Fruit fly (Drosophila melanogaster) whole organism, embryonic: ENCODE results near the gene SmydA-9.

ENCODE experiments used
- Antp ChIP-seq: fragments of 200-800 bp; sonication (Bioruptor generic); optimal IDR thresholded peaks from 3 replicates; lab custom pipeline; 2016; ENCODE audit warnings: missing biosample characterization, missing genetic modification characterization
- Atf-2 ChIP-seq: fragments of 200-800 bp; sonication (Bioruptor generic); optimal IDR thresholded peaks from 2 replicates; lab custom pipeline; 2016; ENCODE audit warnings: missing biosample characterization, missing genetic modification characterization
- Bteb2 ChIP-seq: fragments of 200-800 bp; sonication (Bioruptor generic); optimal IDR thresholded peaks from 2 replicates; lab custom pipeline; 2016; ENCODE audit warnings: missing biosample characterization, missing genetic modification characterization
- CG10267 ChIP-seq: fragments of 200-800 bp; sonication (Bioruptor generic); optimal IDR thresholded peaks from 2 replicates; lab custom pipeline; 2018; ENCODE audit warnings: missing biosample characterization, mild to moderate bottlenecking, missing genetic modification characterization, moderate library complexity
- CG12744 ChIP-seq: fragments of 200-800 bp; sonication (Bioruptor generic); optimal IDR thresholded peaks from 2 replicates; lab custom pipeline; 2016; ENCODE audit warnings: missing biosample characterization, missing genetic modification characterization
- CG12769 ChIP-seq: fragments of 200-800 bp; sonication (Bioruptor generic); optimal IDR thresholded peaks from 2 replicates; lab custom pipeline; 2019; ENCODE audit warnings: missing biosample characterization, mild to moderate bottlenecking, missing genetic modification characterization, moderate library complexity
- CG14441 ChIP-seq: fragments of 200-800 bp; sonication (Bioruptor generic); IDR thresholded peaks from 2 replicates; pipeline ENCODE4 v1.3.6; 2022; ENCODE audit warnings: missing biosample characterization, missing genetic modification characterization
- CG14667 ChIP-seq: fragments of 200-800 bp; sonication (Bioruptor generic); IDR thresholded peaks from 2 replicates; pipeline ENCODE4 v1.3.6; 2022; ENCODE audit warnings: missing biosample characterization, missing genetic modification characterization
- CG16815 ChIP-seq: fragments of 200-800 bp; sonication (Bioruptor generic); optimal IDR thresholded peaks from 3 replicates; lab custom pipeline; 2017; ENCODE audit warnings: missing biosample characterization, mild to moderate bottlenecking, missing genetic modification characterization
- CG16863 ChIP-seq: fragments of 200-800 bp; sonication (Bioruptor generic); optimal IDR thresholded peaks from 3 replicates; lab custom pipeline; 2016; ENCODE audit warnings: missing biosample characterization, missing genetic modification characterization
- CG17612 ChIP-seq: fragments of 200-800 bp; sonication (Bioruptor generic); IDR thresholded peaks from 2 replicates; pipeline ENCODE4 v1.3.6; 2022; ENCODE audit warnings: missing biosample characterization, missing genetic modification characterization
- CG2202 ChIP-seq: fragments of 200-800 bp; sonication (Bioruptor generic); optimal IDR thresholded peaks from 2 replicates; lab custom pipeline; 2018; ENCODE audit warnings: missing biosample characterization, mild to moderate bottlenecking, missing genetic modification characterization
- CG2678 ChIP-seq: fragments of 200-800 bp; sonication (Bioruptor generic); optimal IDR thresholded peaks from 3 replicates; lab custom pipeline; 2019; ENCODE audit warnings: missing biosample characterization, mild to moderate bottlenecking, missing genetic modification characterization, moderate library complexity
- CG3838 ChIP-seq: fragments of 200-800 bp; sonication (Bioruptor generic); optimal IDR thresholded peaks from 3 replicates; lab custom pipeline; 2016; ENCODE audit warnings: missing biosample characterization, missing genetic modification characterization
- CG4360 ChIP-seq: fragments of 200-800 bp; sonication (Bioruptor generic); IDR thresholded peaks from 2 replicates; pipeline ENCODE4 v1.3.6; 2022; ENCODE audit warnings: missing biosample characterization, missing genetic modification characterization
- CG4617 ChIP-seq: fragments of 200-800 bp; sonication (Bioruptor generic); optimal IDR thresholded peaks from 3 replicates; lab custom pipeline; 2016; ENCODE audit warnings: missing biosample characterization, missing genetic modification characterization, borderline replicate concordance
- CG6765 ChIP-seq: fragments of 200-800 bp; sonication (Bioruptor generic); optimal IDR thresholded peaks from 3 replicates; lab custom pipeline; 2017; ENCODE audit warnings: missing biosample characterization, mild to moderate bottlenecking, missing genetic modification characterization
- CG6854 ChIP-seq: fragments of 200-800 bp; sonication (Bioruptor generic); optimal IDR thresholded peaks from 3 replicates; lab custom pipeline; 2017; ENCODE audit warnings: missing biosample characterization, mild to moderate bottlenecking, missing genetic modification characterization
- CG7271 ChIP-seq: fragments of 200-800 bp; sonication (Bioruptor generic); optimal IDR thresholded peaks from 2 replicates; lab custom pipeline; 2018; ENCODE audit warnings: missing biosample characterization, mild to moderate bottlenecking, missing genetic modification characterization, moderate library complexity
- CG7987 ChIP-seq: fragments of 200-800 bp; sonication (Bioruptor generic); optimal IDR thresholded peaks from 2 replicates; lab custom pipeline; 2018; ENCODE audit warnings: missing biosample characterization, mild to moderate bottlenecking, missing genetic modification characterization, moderate library complexity
- CG8478 ChIP-seq: fragments of >200 bp; optimal IDR thresholded peaks from 2 replicates; lab custom pipeline; 2018
- CG8924 ChIP-seq: fragments of 200-800 bp; optimal IDR thresholded peaks from 3 replicates; lab custom pipeline; 2019; ENCODE audit warnings: missing biosample characterization, mild to moderate bottlenecking, missing genetic modification characterization, moderate library complexity
- CG9609 ChIP-seq: fragments of 200-800 bp; sonication (Bioruptor generic); optimal IDR thresholded peaks from 3 replicates; lab custom pipeline; 2016; ENCODE audit warnings: missing biosample characterization, missing genetic modification characterization
- CG9727 ChIP-seq: fragments of 200-800 bp; sonication (Bioruptor generic); optimal IDR thresholded peaks from 3 replicates; lab custom pipeline; 2017; ENCODE audit warnings: missing biosample characterization, mild to moderate bottlenecking, missing genetic modification characterization
- CHES-1-like ChIP-seq: fragments of 200-800 bp; sonication (Bioruptor generic); optimal IDR thresholded peaks from 2 replicates; lab custom pipeline; 2016; ENCODE audit warnings: missing biosample characterization, missing genetic modification characterization
- Dll ChIP-seq: fragments of 200-800 bp; sonication (Bioruptor generic); IDR thresholded peaks from 4 replicates; pipeline ENCODE4 v1.3.6; 2022; ENCODE audit warnings: missing biosample characterization, missing genetic modification characterization; ENCODE audit not compliant: partially characterized antibody
- Myb ChIP-seq: fragments of 200-800 bp; sonication (Bioruptor generic); optimal IDR thresholded peaks from 2 replicates; lab custom pipeline; 2016; ENCODE audit warnings: missing biosample characterization, missing genetic modification characterization
- NC2α ChIP-seq: fragments of 200-800 bp; sonication (Bioruptor generic); optimal IDR thresholded peaks from 2 replicates; lab custom pipeline; 2016; ENCODE audit warnings: missing biosample characterization, missing genetic modification characterization
- Nf-YC ChIP-seq: fragments of 200-800 bp; optimal IDR thresholded peaks from 3 replicates; lab custom pipeline; 2019; ENCODE audit warnings: missing biosample characterization, mild to moderate bottlenecking, missing genetic modification characterization, moderate library complexity
- Oaz ChIP-seq: fragments of 200-800 bp; sonication (Bioruptor generic); IDR thresholded peaks from 2 replicates; pipeline ENCODE4 v1.3.6; 2022; ENCODE audit warnings: missing biosample characterization, missing genetic modification characterization
- Oli ChIP-seq: fragments of 200-800 bp; sonication (Bioruptor generic); optimal IDR thresholded peaks from 2 replicates; lab custom pipeline; 2018; ENCODE audit warnings: missing biosample characterization, mild to moderate bottlenecking, missing genetic modification characterization, moderate library complexity
- Scr ChIP-seq: fragments of 200-800 bp; sonication (Bioruptor generic); IDR thresholded peaks from 2 replicates; pipeline ENCODE4 v1.3.6; 2022; ENCODE audit warnings: missing biosample characterization, missing genetic modification characterization; ENCODE audit not compliant: partially characterized antibody
- Sry-δ ChIP-seq: fragments of 200-800 bp; sonication (Bioruptor generic); optimal IDR thresholded peaks from 2 replicates; lab custom pipeline; 2016; ENCODE audit warnings: missing biosample characterization, missing genetic modification characterization
- Xrp1 ChIP-seq: fragments of 200-800 bp; sonication (Bioruptor generic); IDR thresholded peaks from 2 replicates; pipeline ENCODE4 v1.3.6; 2022; ENCODE audit warnings: missing biosample characterization, missing genetic modification characterization
- ash1 ChIP-seq: fragments of 200-800 bp; sonication (Bioruptor generic); optimal IDR thresholded peaks from 2 replicates; lab custom pipeline; 2018; ENCODE audit warnings: missing biosample characterization, mild to moderate bottlenecking, missing genetic modification characterization
- cad ChIP-seq: fragments of >200 bp; optimal IDR thresholded peaks from 2 replicates; lab custom pipeline; 2017; ENCODE audit warnings: missing biosample characterization, missing genetic modification characterization
- chif ChIP-seq, 2 experiments: fragments of 200-800 bp; sonication (Bioruptor generic); optimal IDR thresholded peaks; 3 replicates each; lab custom pipeline; 2016; ENCODE audit warnings: missing biosample characterization in 2 of 2, missing genetic modification characterization in 2 of 2
- crp ChIP-seq, 2 experiments: fragments of 200-800 bp; sonication (Bioruptor generic); optimal IDR thresholded peaks; 2 replicates in 1 of 2; 3 replicates in 1 of 2; lab custom pipeline; 2017; ENCODE audit warnings: missing biosample characterization in 2 of 2, missing genetic modification characterization in 2 of 2, mild to moderate bottlenecking in 1 of 2, moderate library complexity in 1 of 2
- gcm ChIP-seq: fragments of 200-800 bp; sonication (Bioruptor generic); optimal IDR thresholded peaks from 2 replicates; lab custom pipeline; 2019; ENCODE audit warnings: missing biosample characterization, mild to moderate bottlenecking, missing genetic modification characterization, moderate library complexity
- hbn ChIP-seq: fragments of 200-800 bp; sonication (Bioruptor generic); IDR thresholded peaks from 2 replicates; pipeline ENCODE4 v1.3.6; 2022; ENCODE audit warnings: missing biosample characterization, missing genetic modification characterization; ENCODE audit not compliant: partially characterized antibody
- lilli ChIP-seq: fragments of 200-800 bp; sonication (Bioruptor generic); optimal IDR thresholded peaks from 3 replicates; lab custom pipeline; 2016; ENCODE audit warnings: missing biosample characterization, missing genetic modification characterization
- nerfin-2 ChIP-seq: fragments of 200-800 bp; sonication (Bioruptor generic); IDR thresholded peaks from 2 replicates; pipeline ENCODE4 v1.3.6; 2022; ENCODE audit warnings: missing biosample characterization, missing genetic modification characterization; ENCODE audit not compliant: partially characterized antibody
- org-1 ChIP-seq: fragments of 200-800 bp; sonication (Bioruptor generic); optimal IDR thresholded peaks from 2 replicates; lab custom pipeline; 2017; ENCODE audit warnings: missing biosample characterization, missing genetic modification characterization
- otp ChIP-seq: fragments of 200-800 bp; sonication (Bioruptor generic); IDR thresholded peaks from 3 replicates; pipeline ENCODE4, ENCODE4 v1.3.6; 2022; ENCODE audit warnings: missing biosample characterization, missing genetic modification characterization
- pfk ChIP-seq: fragments of 200-800 bp; sonication (Bioruptor generic); optimal IDR thresholded peaks from 2 replicates; lab custom pipeline; 2018; ENCODE audit warnings: missing biosample characterization, mild to moderate bottlenecking, missing genetic modification characterization, moderate library complexity
- pum ChIP-seq: fragments of 200-800 bp; sonication (Bioruptor generic); optimal IDR thresholded peaks from 2 replicates; lab custom pipeline; 2016; ENCODE audit warnings: missing biosample characterization, missing genetic modification characterization
- slp2 ChIP-seq: fragments of 200-800 bp; sonication (Bioruptor generic); optimal IDR thresholded peaks from 2 replicates; lab custom pipeline; 2016; ENCODE audit warnings: missing biosample characterization, missing genetic modification characterization
- so ChIP-seq: fragments of 200-800 bp; sonication (Bioruptor generic); IDR thresholded peaks from 3 replicates; pipeline ENCODE4 v1.3.6; 2022; ENCODE audit warnings: missing biosample characterization, missing genetic modification characterization
- wek ChIP-seq: fragments of 200-800 bp; sonication (Bioruptor generic); optimal IDR thresholded peaks from 3 replicates; lab custom pipeline; 2018; ENCODE audit warnings: missing biosample characterization, mild to moderate bottlenecking, missing genetic modification characterization, moderate library complexity

Gene SmydA-9

dm6 chrX:9201866-9202681 lies 8.6 kb downstream of the SmydA-9 start (continued):
- no peak for TF ChIP-seq pum (GFP tag; lab: Kevin White, UChicago)
- TF ChIP-seq CG6854 (GFP tag; lab: Kevin White, UChicago) = peak; percentile 59
- TF ChIP-seq Sry-δ = no peak
- no peak for TF ChIP-seq CG8478 (lab: Kevin White, UChicago)
- 0 out of 2 replicates have a peak, but pooled peaks have one; percentile 19 for TF ChIP-seq Oaz (GFP tag; lab: Robert Waterston, UW)
- peak; percentile 78 for TF ChIP-seq CG9727
- TF ChIP-seq Myb (GFP tag; lab: Kevin White, UChicago) = peak; percentile 28
- TF ChIP-seq Antp (GFP tag; lab: Kevin White, UChicago) = no peak
- peak; percentile 86 for TF ChIP-seq CG14441 (GFP tag; lab: Robert Waterston, UW)
- TF ChIP-seq Scr (GFP tag; lab: Robert Waterston, UW) = no peak
- TF ChIP-seq Xrp1 (GFP tag; lab: Robert Waterston, UW) = peak; percentile 63
- peak; percentile 88 for TF ChIP-seq CG2678 (tag; lab: Kevin White, UChicago)
- peak; percentile 37 for TF ChIP-seq CG9609
- TF ChIP-seq gcm (GFP tag; lab: Kevin White, UChicago) = peak; percentile 19
- TF ChIP-seq CHES-1-like (GFP tag; lab: Kevin White, UChicago) = no peak
- peak; percentile 82 for TF ChIP-seq CG12769
- TF ChIP-seq hbn (GFP tag; lab: Robert Waterston, UW) = no peak
- peak; percentile 29 for TF ChIP-seq org-1
- TF ChIP-seq CG3838 (GFP tag; lab: Kevin White, UChicago) = no peak
- TF ChIP-seq CG7271 (tag; lab: Kevin White, UChicago) = no peak
- peak; percentile 56 for TF ChIP-seq Nf-YC (tag; lab: Kevin White, UChicago)
- no peak for TF ChIP-seq Atf-2 (GFP tag; lab: Kevin White, UChicago)
- TF ChIP-seq lilli (GFP tag; lab: Kevin White, UChicago) = peak; percentile 23
- no peak for TF ChIP-seq CG2202 (tag; lab: Kevin White, UChicago)
- TF ChIP-seq pfk = no peak
- TF ChIP-seq slp2 (GFP tag; lab: Kevin White, UChicago) = no peak
- no peak for TF ChIP-seq Dll (GFP tag; lab: Robert Waterston, UW)
- 0 out of 2 replicates have a peak, but pooled peaks have one; percentile 49 for TF ChIP-seq CG17612
- TF ChIP-seq so (GFP tag; lab: Robert Waterston, UW) = 0 out of 3 replicates have a peak, but pooled peaks have one; percentile 49
- TF ChIP-seq Oli (tag; lab: Kevin White, UChicago) = peak; percentile 61
- no peak for TF ChIP-seq crp (GFP tag; optimal IDR thresholded peaks at IDR 0.05; lab: Kevin White, UChicago)
- TF ChIP-seq CG10267 (tag; lab: Kevin White, UChicago) = peak; percentile 67
- peak; percentile 68 for TF ChIP-seq CG16815 (GFP tag; lab: Kevin White, UChicago)
- TF ChIP-seq ash1 (GFP tag; lab: Kevin White, UChicago) = peak; percentile 81
- TF ChIP-seq chif (GFP tag; optimal IDR thresholded peaks at IDR 0.05; lab: Kevin White, UChicago) = peak in 1 of 2 experiments; percentile 8
- peak; percentile 55 for TF ChIP-seq CG14667
- no peak for TF ChIP-seq Bteb2 (GFP tag; lab: Kevin White, UChicago)
- TF ChIP-seq nerfin-2 (GFP tag; lab: Robert Waterston, UW) = no peak
- TF ChIP-seq CG12744 = no peak
- no peak for TF ChIP-seq NC2α (GFP tag; lab: Kevin White, UChicago)
- TF ChIP-seq CG16863 (GFP tag; lab: Kevin White, UChicago) = no peak
- TF ChIP-seq CG4360 (GFP tag; lab: Robert Waterston, UW) = no peak; the same call in 1 of the 2 replicates
- TF ChIP-seq CG8924 (tag; lab: Kevin White, UChicago) = peak; percentile 84
- peak; percentile 71 for TF ChIP-seq CG7987 (GFP tag; lab: Kevin White, UChicago)
- TF ChIP-seq wek (GFP tag; lab: Kevin White, UChicago) = no peak
- no peak for TF ChIP-seq CG4617 (GFP tag; lab: Kevin White, UChicago)
- no peak for TF ChIP-seq cad (GFP tag; lab: Kevin White, UChicago)
- peak; percentile 78; the same call in 2 of the 3 replicates for TF ChIP-seq otp (GFP tag; lab: Robert Waterston, UW)
- peak; percentile 78 for TF ChIP-seq CG6765 (GFP tag; lab: Kevin White, UChicago)
